Fruit fly (Drosophila melanogaster): ENCODE measurements around the gene nyo.

nyo gene

dm6 chr3R:31566738-31567137 is 23.9 kb downstream of the nyo start (continued):
- peak; percentile 43 for TF ChIP-seq gcm (GFP tag; optimal IDR thresholded peaks at IDR 0.05)
- peak; percentile 10; the same call in 1 of the 3 replicates for TF ChIP-seq CG7357 (GFP tag; IDR thresholded peaks at IDR 0.05)
- peak; percentile 69 for TF ChIP-seq tgo (GFP tag; IDR thresholded peaks at IDR 0.05)
- no peak for TF ChIP-seq CG2120 (GFP tag; optimal IDR thresholded peaks at IDR 0.05)
- TF ChIP-seq Ravus (GFP tag; IDR thresholded peaks at IDR 0.05), result no peak
- peak; percentile 27 for TF ChIP-seq Xbp1 (GFP tag; optimal IDR thresholded peaks at IDR 0.05)
- peak; percentile 11 for TF ChIP-seq Asciz (GFP tag; optimal IDR thresholded peaks at IDR 0.05)
- no peak for TF ChIP-seq Dek (tag; optimal IDR thresholded peaks at IDR 0.05)
- TF ChIP-seq ranshi (GFP tag; IDR thresholded peaks at IDR 0.05), result peak; percentile 66; the same call in 1 of the 2 replicates
- TF ChIP-seq E2f1 (GFP tag; IDR thresholded peaks at IDR 0.05), result peak; percentile 38; the same call in 1 of the 2 replicates
- TF ChIP-seq tup (GFP tag; optimal IDR thresholded peaks at IDR 0.05), result no peak
- TF ChIP-seq CG17802 (tag; optimal IDR thresholded peaks at IDR 0.05), result peak; percentile 25
- TF ChIP-seq CG7839 (tag; optimal IDR thresholded peaks at IDR 0.05), result peak; percentile 72
- TF ChIP-seq CG17328 (GFP tag; IDR thresholded peaks at IDR 0.05), result peak; percentile 68
- TF ChIP-seq Dp (GFP tag; optimal IDR thresholded peaks at IDR 0.05), result no peak
- no peak for TF ChIP-seq CG11456 (GFP tag; IDR thresholded peaks at IDR 0.05)
- peak; percentile 16 for TF ChIP-seq CG18476 (GFP tag; optimal IDR thresholded peaks at IDR 0.05)
- TF ChIP-seq esg (GFP tag; conservative IDR thresholded peaks at IDR 0.05), result peak; percentile 50
- TF ChIP-seq CG14667 (GFP tag; IDR thresholded peaks at IDR 0.05), result peak; percentile 63
- peak; percentile 50; the same call in 1 of the 2 replicates for TF ChIP-seq danr (GFP tag; IDR thresholded peaks at IDR 0.05)
- peak; percentile 71 for TF ChIP-seq CG10979 (tag; optimal IDR thresholded peaks at IDR 0.05)
- TF ChIP-seq CkIIα-i1 (GFP tag; IDR thresholded peaks at IDR 0.05), result no peak
- no peak for TF ChIP-seq al (GFP tag; IDR thresholded peaks at IDR 0.05)
- TF ChIP-seq CG14710 (tag; optimal IDR thresholded peaks at IDR 0.05), result peak; percentile 56
- no peak for TF ChIP-seq CG15479 (GFP tag; optimal IDR thresholded peaks at IDR 0.05)
- peak; percentile 4 for TF ChIP-seq CG8359 (GFP tag; optimal IDR thresholded peaks at IDR 0.05; ENCODE audit: borderline replicate concordance)
- TF ChIP-seq CG7786 (GFP tag; optimal IDR thresholded peaks at IDR 0.05), result peak; percentile 14
- peak; percentile 14 for TF ChIP-seq NfI (GFP tag; optimal IDR thresholded peaks at IDR 0.05)
- no peak for TF ChIP-seq seq (GFP tag; IDR thresholded peaks at IDR 0.05)
- peak; percentile 61 for TF ChIP-seq CG15601 (tag; optimal IDR thresholded peaks at IDR 0.05)
- TF ChIP-seq dpn (GFP tag; optimal IDR thresholded peaks at IDR 0.05), result peak; percentile 18 to 32
- peak; percentile 47; the same call in 1 of the 2 replicates for TF ChIP-seq CG32772 (GFP tag; IDR thresholded peaks at IDR 0.05)
- no peak for TF ChIP-seq CG12942 (GFP tag; optimal IDR thresholded peaks at IDR 0.05)
- TF ChIP-seq Ada2b (GFP tag; IDR thresholded peaks at IDR 0.05), result peak; percentile 53
- peak; percentile 14 for TF ChIP-seq CG4424 (GFP tag; optimal IDR thresholded peaks at IDR 0.05)
- peak; percentile 16 for TF ChIP-seq Hsf (GFP tag; optimal IDR thresholded peaks at IDR 0.05)
- TF ChIP-seq CG42726 (GFP tag; IDR thresholded peaks at IDR 0.05; ENCODE audit: partially characterized antibody), result no peak
- peak; percentile 86 for TF ChIP-seq ci (GFP tag; IDR thresholded peaks at IDR 0.05)
- TF ChIP-seq cwo (GFP tag; optimal IDR thresholded peaks at IDR 0.05), result no peak
- TF ChIP-seq Aef1 (GFP tag; IDR thresholded peaks at IDR 0.05), result peak; percentile 47; the same call in 2 of the 3 replicates
- peak; percentile 74; the same call in 2 of the 3 replicates for TF ChIP-seq ken (GFP tag; IDR thresholded peaks at IDR 0.05)
- peak; percentile 40; the same call in 1 of the 2 replicates for TF ChIP-seq Rfx (GFP tag; IDR thresholded peaks at IDR 0.05)
- TF ChIP-seq unc-4 (GFP tag; IDR thresholded peaks at IDR 0.05; ENCODE audit: partially characterized antibody), result no peak
- TF ChIP-seq CG3407 (GFP tag; optimal IDR thresholded peaks at IDR 0.05), result peak; percentile 32
- peak; percentile 76 for TF ChIP-seq CG6689 (GFP tag; IDR thresholded peaks at IDR 0.05)
- 0 out of 2 replicates have a peak, but pooled peaks have one; percentile 44 for TF ChIP-seq ap (GFP tag; IDR thresholded peaks at IDR 0.05)
- TF ChIP-seq onecut (GFP tag; IDR thresholded peaks at IDR 0.05), result peak; percentile 73
- peak; percentile 54; the same call in 1 of the 2 replicates for TF ChIP-seq CG14441 (GFP tag; IDR thresholded peaks at IDR 0.05)
- peak; percentile 49 for TF ChIP-seq gsb-n (tag; optimal IDR thresholded peaks at IDR 0.05)
- TF ChIP-seq MTF-1 (GFP tag; optimal IDR thresholded peaks at IDR 0.05; ENCODE audit: borderline replicate concordance), result no peak

All from whole organism, embryonic.